Fruit fly (Drosophila melanogaster): ENCODE data around the gene CG15387.

The CG15387 gene

dm6 chr2L:2189100-2189499 lies 37.0 kb downstream of the CG15387 start (continued):
- TF ChIP-seq Chrac-16 (GFP tag; optimal IDR thresholded peaks at IDR 0.05) (peak; percentile 79), CG15269 (tag; optimal IDR thresholded peaks at IDR 0.05) (no peak), inv (GFP tag; IDR thresholded peaks at IDR 0.05; ENCODE audit: partially characterized antibody) (no peak), ash1 (GFP tag; optimal IDR thresholded peaks at IDR 0.05) (no peak), cg (GFP tag; optimal IDR thresholded peaks at IDR 0.05) (no peak), dmrt99B (tag; optimal IDR thresholded peaks at IDR 0.05) (peak; percentile 56), CG32532 (GFP tag; IDR thresholded peaks at IDR 0.05) (no peak), CG16815 (GFP tag; optimal IDR thresholded peaks at IDR 0.05) (peak; percentile 72), ham (GFP tag; IDR thresholded peaks at IDR 0.05) (no peak), CG7963 (GFP tag; IDR thresholded peaks at IDR 0.05; ENCODE audit: partially characterized antibody) (no peak), rib (GFP tag; IDR thresholded peaks at IDR 0.05) (no peak), CG6813 (GFP tag; optimal IDR thresholded peaks at IDR 0.05) (peak; percentile 35), CG8478 (optimal IDR thresholded peaks at IDR 0.05) (no peak), oc (tag; optimal IDR thresholded peaks at IDR 0.05) (peak; percentile 59), Dp (GFP tag; optimal IDR thresholded peaks at IDR 0.05) (no peak), zf30C (GFP tag; optimal IDR thresholded peaks at IDR 0.05) (peak; percentile 82), CG13894 (tag; optimal IDR thresholded peaks at IDR 0.05) (no peak), Mrtf (GFP tag; IDR thresholded peaks at IDR 0.05) (no peak), Ssrp (tag; optimal IDR thresholded peaks at IDR 0.05) (peak; percentile 77), CG43689 (GFP tag; IDR thresholded peaks at IDR 0.05) (no peak), CG5953 (GFP tag; IDR thresholded peaks at IDR 0.05) (no peak), Vsx1 (GFP tag; optimal IDR thresholded peaks at IDR 0.05) (no peak), MBD-R2 (GFP tag; IDR thresholded peaks at IDR 0.05) (no peak), fd102C (GFP tag; optimal IDR thresholded peaks at IDR 0.05) (no peak), CG18476 (GFP tag; optimal IDR thresholded peaks at IDR 0.05) (peak; percentile 40), Ets65A (GFP tag) (peak; percentile 93), CG10565 (GFP tag; optimal IDR thresholded peaks at IDR 0.05) (no peak), TFAM (GFP tag; optimal IDR thresholded peaks at IDR 0.05) (no peak), fd3F (GFP tag; optimal IDR thresholded peaks at IDR 0.05) (no peak), zfh2 (GFP tag; optimal IDR thresholded peaks at IDR 0.05) (no peak), fd64A (GFP tag; optimal IDR thresholded peaks at IDR 0.05) (peak; percentile 64), CG4730 (GFP tag; IDR thresholded peaks at IDR 0.05) (0 out of 2 replicates have a peak, but pooled peaks have one; percentile 21), stwl (tag; optimal IDR thresholded peaks at IDR 0.05) (peak; percentile 32), Ada2b (GFP tag; IDR thresholded peaks at IDR 0.05) (peak; percentile 14; the same call in 1 of the 2 replicates), ftz-f1 (GFP tag; optimal IDR thresholded peaks at IDR 0.05) (no peak), NK7.1 (GFP tag; optimal IDR thresholded peaks at IDR 0.05) (no peak), en (GFP tag; optimal IDR thresholded peaks at IDR 0.05) (peak; percentile 46), Sox102F (GFP tag; optimal IDR thresholded peaks at IDR 0.05) (peak; percentile 52), CG1647 (GFP tag; optimal IDR thresholded peaks at IDR 0.05) (no peak), CG16863 (GFP tag; optimal IDR thresholded peaks at IDR 0.05) (peak; percentile 74), CG13123 (GFP tag; optimal IDR thresholded peaks at IDR 0.05) (peak; percentile 35), Hmr (GFP tag; optimal IDR thresholded peaks at IDR 0.05) (no peak), CG32772 (GFP tag; IDR thresholded peaks at IDR 0.05) (peak; percentile 61; the same call in 1 of the 2 replicates), crc (GFP tag; optimal IDR thresholded peaks at IDR 0.05) (peak; percentile 6), CG15073 (GFP tag; optimal IDR thresholded peaks at IDR 0.05) (no peak), CG4820 (GFP tag; optimal IDR thresholded peaks at IDR 0.05) (peak; percentile 81), Trl (optimal IDR thresholded peaks at IDR 0.05) (no peak), Trl (GFP tag; optimal IDR thresholded peaks at IDR 0.05) (peak; percentile 73), Dbx (GFP tag; IDR thresholded peaks at IDR 0.05) (no peak), Antp (GFP tag; optimal IDR thresholded peaks at IDR 0.05) (peak; percentile 65), gem (tag; optimal IDR thresholded peaks at IDR 0.05) (peak; percentile 84)

Measured in whole organism, embryonic.